Worm (Caenorhabditis elegans): ENCODE data around the gene snr-3.

- TF ChIP-seq rec-8 (tag; optimal IDR thresholded peaks at IDR 0.05) (no peak), attf-3 (GFP tag; conservative IDR thresholded peaks at IDR 0.05) (no peak), madf-10 (tag; optimal IDR thresholded peaks at IDR 0.05) (no peak), madf-8 (GFP tag; conservative IDR thresholded peaks at IDR 0.05) (no peak), bed-1 (GFP tag; IDR thresholded peaks at IDR 0.05) (no peak), lin-54 (GFP tag; optimal IDR thresholded peaks at IDR 0.05) (no peak), unc-130 (GFP tag; optimal IDR thresholded peaks at IDR 0.05) (no peak), nhr-80 (tag; optimal IDR thresholded peaks at IDR 0.05) (no peak), ama-1 (optimal IDR thresholded peaks at IDR 0.05) (no peak), ama-1 (GFP tag; optimal IDR thresholded peaks at IDR 0.05) (no peak), zim-3 (tag; optimal IDR thresholded peaks at IDR 0.05) (no peak), snpc-4 (GFP tag; optimal IDR thresholded peaks at IDR 0.05) (no peak), snpc-4 (tag; optimal IDR thresholded peaks at IDR 0.05) (no peak), C06A6.2 (GFP tag; conservative IDR thresholded peaks at IDR 0.05) (no peak)
Observed at ce11 chrII:6475180-6475737, 14.3 kb downstream of the snr-3 start, which contains the start of gene T28D9.16.
